Fruit fly (Drosophila melanogaster) whole organism, wandering third instar larva: ENCODE measurements around the gene nab.
A peak's percentile ranks its signal among the peaks of the same experiment; 100 is the strongest.

Experiments
- CG9705 ChIP-seq: fragments of 200-800 bp; sonication (Bioruptor generic); optimal IDR thresholded peaks from 2 replicates; lab custom pipeline; 2018; ENCODE audit warnings: missing biosample characterization, mild to moderate bottlenecking, missing genetic modification characterization
- CrebA ChIP-seq: fragments of 200-800 bp; sonication (Bioruptor generic); optimal IDR thresholded peaks from 2 replicates; lab custom pipeline; 2016; ENCODE audit warnings: missing biosample characterization, mild to moderate bottlenecking, missing genetic modification characterization, borderline replicate concordance
- Dif ChIP-seq: fragments of 200-275, 200-300 bp; sonication (Bioruptor generic); optimal IDR thresholded peaks from 2 replicates; lab custom pipeline; 2018; ENCODE audit warnings: missing biosample characterization, missing genetic modification characterization; ENCODE audit not compliant: partially characterized antibody
- GATAd ChIP-seq: sonication (Bioruptor generic); optimal IDR thresholded peaks from 2 replicates; lab custom pipeline; 2016; ENCODE audit warnings: missing biosample characterization, missing genetic modification characterization
- HLH106 ChIP-seq: fragments of 200-800 bp; optimal IDR thresholded peaks from 3 replicates; lab custom pipeline; 2019; ENCODE audit warnings: missing biosample characterization, mild to moderate bottlenecking, missing genetic modification characterization, moderate library complexity
- Hnf4 ChIP-seq: fragments of 200-800 bp; sonication (Bioruptor generic); optimal IDR thresholded peaks from 2 replicates; lab custom pipeline; 2016; ENCODE audit warnings: missing biosample characterization, mild to moderate bottlenecking, missing genetic modification characterization
- Hr78 ChIP-seq: fragments of >200 bp; optimal IDR thresholded peaks from 2 replicates; lab custom pipeline; 2017; ENCODE audit warnings: missing biosample characterization, missing genetic modification characterization
- Hr83 ChIP-seq: fragments of 200-300 bp; sonication (Bioruptor generic); optimal IDR thresholded peaks from 2 replicates; lab custom pipeline; 2016; ENCODE audit warnings: missing biosample characterization, mild to moderate bottlenecking, missing genetic modification characterization, moderate library complexity; ENCODE audit not compliant: poor library complexity, severe bottlenecking
- Jra ChIP-seq: sonication (Bioruptor generic); optimal IDR thresholded peaks from 2 replicates; lab custom pipeline; 2016; ENCODE audit warnings: missing biosample characterization, missing genetic modification characterization
- Myc ChIP-seq: fragments of >200 bp; optimal IDR thresholded peaks from 2 replicates; lab custom pipeline; 2017
- OdsH ChIP-seq: fragments of 200-800 bp; sonication (Bioruptor generic); optimal IDR thresholded peaks from 2 replicates; lab custom pipeline; 2016; ENCODE audit warnings: missing biosample characterization, mild to moderate bottlenecking, missing genetic modification characterization
- Rel ChIP-seq, 2 experiments: fragments of 200-800 bp; sonication (Bioruptor generic) in 1 of 2; optimal IDR thresholded peaks; 2 replicates in 1 of 2; 3 replicates in 1 of 2; lab custom pipeline; 2016 to 2019; ENCODE audit warnings: mild to moderate bottlenecking in 2 of 2, missing biosample characterization in 2 of 2, missing genetic modification characterization in 2 of 2, moderate library complexity in 1 of 2
- Sp1 ChIP-seq: fragments of 200-800 bp; sonication (Bioruptor generic); optimal IDR thresholded peaks from 3 replicates; lab custom pipeline; 2019; ENCODE audit warnings: missing biosample characterization, mild to moderate bottlenecking, missing genetic modification characterization, moderate library complexity
- br ChIP-seq: fragments of 200-800 bp; sonication (Bioruptor generic); optimal IDR thresholded peaks from 2 replicates; lab custom pipeline; 2016; ENCODE audit warnings: missing biosample characterization, missing genetic modification characterization
- brk ChIP-seq: fragments of 200-800 bp; sonication (Bioruptor generic); optimal IDR thresholded peaks from 2 replicates; lab custom pipeline; 2016; ENCODE audit warnings: missing biosample characterization, mild to moderate bottlenecking, missing genetic modification characterization
- dl ChIP-seq, 2 experiments: fragments of 175-275, 200-275 bp in 1 of 2; fragments of 200-275 bp in 1 of 2; sonication (Bioruptor generic); optimal IDR thresholded peaks; lab custom pipeline; 2018; ENCODE audit warnings: mild to moderate bottlenecking in 2 of 2, missing biosample characterization in 2 of 2, missing genetic modification characterization in 2 of 2, moderate library complexity in 2 of 2; ENCODE audit not compliant: partially characterized antibody in 2 of 2, insufficient read depth in 1 of 2
- dmrt93B ChIP-seq: fragments of 200-800 bp; sonication (Bioruptor generic); optimal IDR thresholded peaks from 2 replicates; lab custom pipeline; 2018; ENCODE audit warnings: missing biosample characterization, mild to moderate bottlenecking, missing genetic modification characterization
- dsf ChIP-seq: sonication (Bioruptor generic); optimal IDR thresholded peaks from 2 replicates; lab custom pipeline; 2016; ENCODE audit warnings: missing biosample characterization, missing genetic modification characterization, borderline replicate concordance
- ey ChIP-seq: fragments of 200-800 bp; sonication (Bioruptor generic); optimal IDR thresholded peaks from 2 replicates; lab custom pipeline; 2016; ENCODE audit warnings: missing biosample characterization, missing genetic modification characterization
- foxo ChIP-seq, 2 experiments: fragments of 200-800 bp; sonication (Bioruptor generic); optimal IDR thresholded peaks; 2 replicates in 1 of 2; 3 replicates in 1 of 2; lab custom pipeline; 2016 to 2017; ENCODE audit warnings: missing biosample characterization in 2 of 2, missing genetic modification characterization in 2 of 2
- fru ChIP-seq: fragments of 200-800 bp; sonication (Bioruptor generic); optimal IDR thresholded peaks from 3 replicates; lab custom pipeline; 2016; ENCODE audit warnings: missing biosample characterization, mild to moderate bottlenecking, missing genetic modification characterization
- h ChIP-seq: fragments of 200-800 bp; sonication (Bioruptor generic); optimal IDR thresholded peaks from 3 replicates; lab custom pipeline; 2016; ENCODE audit warnings: missing biosample characterization, mild to moderate bottlenecking, missing genetic modification characterization
- jim ChIP-seq: fragments of 175-275, 200-325 bp; sonication (Bioruptor generic); optimal IDR thresholded peaks from 2 replicates; lab custom pipeline; 2016; ENCODE audit warnings: missing biosample characterization, mild to moderate bottlenecking, missing genetic modification characterization
- lola ChIP-seq: fragments of >200 bp; optimal IDR thresholded peaks from 2 replicates; lab custom pipeline; 2017; ENCODE audit warnings: missing biosample characterization, missing genetic modification characterization
- psq ChIP-seq: fragments of 200-800 bp; sonication (Bioruptor generic); optimal IDR thresholded peaks from 3 replicates; lab custom pipeline; 2017; ENCODE audit warnings: missing biosample characterization, mild to moderate bottlenecking, missing genetic modification characterization, moderate library complexity
- rgr ChIP-seq: fragments of 200-800 bp; sonication (Bioruptor generic); optimal IDR thresholded peaks from 3 replicates; lab custom pipeline; 2016; ENCODE audit warnings: missing biosample characterization, mild to moderate bottlenecking, missing genetic modification characterization
- sage ChIP-seq: fragments of 200-800 bp; sonication (Bioruptor generic); optimal IDR thresholded peaks from 2 replicates; lab custom pipeline; 2016; ENCODE audit warnings: missing biosample characterization, mild to moderate bottlenecking, missing genetic modification characterization
- tai ChIP-seq: sonication (Bioruptor generic); optimal IDR thresholded peaks from 2 replicates; lab custom pipeline; 2016; ENCODE audit warnings: missing biosample characterization, missing genetic modification characterization
- usp ChIP-seq: fragments of >200 bp; optimal IDR thresholded peaks from 2 replicates; lab custom pipeline; 2017; ENCODE audit warnings: missing biosample characterization, missing genetic modification characterization
- woc ChIP-seq: sonication (Bioruptor generic); optimal IDR thresholded peaks from 2 replicates; lab custom pipeline; 2016; ENCODE audit warnings: missing biosample characterization, mild to moderate bottlenecking, missing genetic modification characterization

Gene nab

dm6 chr3L:4169957-4170651, 9.4 kb upstream of the nab start, which contains the start of gene Ero1L (continued):
- TF ChIP-seq woc (GFP tag; lab: Kevin White, UChicago) = no peak
- TF ChIP-seq Dif (GFP tag; lab: Kevin White, UChicago) = peak; percentile 40

dm6 chr3L:4167353-4167842, 6.7 kb upstream of the nab start, which contains the start of gene mas:
mas (minus strand) TSS chr3L:4167464.
- TF ChIP-seq dl (GFP tag; optimal IDR thresholded peaks at IDR 0.05; lab: Kevin White, UChicago; ENCODE audit: insufficient read depth in 1 of 2, partially characterized antibody in 2 of 2) (peak; percentile 38 to 89), Dif (GFP tag; lab: Kevin White, UChicago) (peak; percentile 91), fru (GFP tag; lab: Kevin White, UChicago) (peak; percentile 22), lola (no peak), brk (no peak), Sp1 (no peak), h (GFP tag; lab: Kevin White, UChicago) (no peak)

dm6 chr3L:4159264-4159663, 1.5 kb downstream of the nab start:
- TF ChIP-seq h (GFP tag; lab: Kevin White, UChicago) = no peak
- TF ChIP-seq CrebA (GFP tag; lab: Kevin White, UChicago) = no peak
- TF ChIP-seq Hr83 (GFP tag; lab: Kevin White, UChicago) = no peak
- no peak for TF ChIP-seq rgr (GFP tag; lab: Kevin White, UChicago)
- no peak for TF ChIP-seq Hr78 (GFP tag; lab: Kevin White, UChicago)
- TF ChIP-seq Hnf4 (GFP tag; lab: Kevin White, UChicago) = no peak
- TF ChIP-seq CG9705 = no peak
- no peak for TF ChIP-seq lola
- TF ChIP-seq Rel (GFP tag; optimal IDR thresholded peaks at IDR 0.05; lab: Kevin White, UChicago) = no peak
- TF ChIP-seq Rel (tag; optimal IDR thresholded peaks at IDR 0.05; lab: Kevin White, UChicago) = no peak
- no peak for TF ChIP-seq GATAd (GFP tag; lab: Kevin White, UChicago)
- TF ChIP-seq dsf = no peak
- no peak for TF ChIP-seq ey (GFP tag; lab: Kevin White, UChicago)
- TF ChIP-seq usp (GFP tag; lab: Kevin White, UChicago) = no peak
- no peak for TF ChIP-seq dmrt93B
- TF ChIP-seq Myc (lab: Kevin White, UChicago) = no peak

- TF ChIP-seq fru (GFP tag; lab: Kevin White, UChicago) (peak; percentile 67), ey (GFP tag; lab: Kevin White, UChicago) (peak; percentile 61), CG9705 (peak; percentile 38), HLH106 (peak; percentile 78), Rel (GFP tag; optimal IDR thresholded peaks at IDR 0.05; lab: Kevin White, UChicago) (no peak), Rel (tag; optimal IDR thresholded peaks at IDR 0.05; lab: Kevin White, UChicago) (no peak), Jra (GFP tag; lab: Kevin White, UChicago) (no peak), usp (GFP tag; lab: Kevin White, UChicago) (no peak), psq (GFP tag; lab: Kevin White, UChicago) (peak; percentile 38), rgr (GFP tag; lab: Kevin White, UChicago) (peak; percentile 75), Myc (lab: Kevin White, UChicago) (no peak), dl (GFP tag; optimal IDR thresholded peaks at IDR 0.05; lab: Kevin White, UChicago; ENCODE audit: insufficient read depth in 1 of 2, partially characterized antibody in 2 of 2) (no peak), foxo (GFP tag; optimal IDR thresholded peaks at IDR 0.05; lab: Kevin White, UChicago) (peak in 1 of 2 experiments; percentile 70), woc (GFP tag; lab: Kevin White, UChicago) (peak; percentile 19), br (GFP tag; lab: Kevin White, UChicago) (peak; percentile 54), h (GFP tag; lab: Kevin White, UChicago) (peak; percentile 76), jim (GFP tag; lab: Kevin White, UChicago) (no peak), lola (no peak), OdsH (GFP tag; lab: Kevin White, UChicago) (peak; percentile 49), CrebA (GFP tag; lab: Kevin White, UChicago) (no peak), sage (GFP tag; lab: Kevin White, UChicago) (peak; percentile 40), dmrt93B (peak; percentile 34), brk (peak; percentile 60), Sp1 (peak; percentile 72), tai (GFP tag; lab: Kevin White, UChicago) (no peak), Hr83 (GFP tag; lab: Kevin White, UChicago) (no peak), Hnf4 (GFP tag; lab: Kevin White, UChicago) (peak; percentile 37)
Measured at dm6 chr3L:4158361-4158760, 2.4 kb downstream of the nab start.
